Worm (Caenorhabditis elegans) whole organism, L3 larva: Measurements from ENCODE around the gene K08D9.6.

Source experiments
- R02D3.7 ChIP-seq: fragments of 150-350 bp; optimal IDR thresholded peaks from 2 replicates; lab custom pipeline; 2014; ENCODE audit warnings: missing biosample characterization, missing genetic modification characterization
- ZK546.5 ChIP-seq: sonication (generic microtip); optimal IDR thresholded peaks from 2 replicates; lab custom pipeline; 2017; ENCODE audit warnings: missing biosample characterization, missing genetic modification characterization
- aly-2 ChIP-seq: fragments of 150-350 bp; optimal IDR thresholded peaks from 2 replicates; lab custom pipeline; 2014; ENCODE audit warnings: missing biosample characterization, missing genetic modification characterization
- ama-1 ChIP-seq: fragments of 150-350 bp; optimal IDR thresholded peaks from 2 replicates; lab custom pipeline; 2018
- ceh-16 ChIP-seq: sonication (generic microtip); optimal IDR thresholded peaks from 2 replicates; lab custom pipeline; 2017; ENCODE audit warnings: missing biosample characterization, missing genetic modification characterization
- ceh-28 ChIP-seq: fragments of 150-350 bp; optimal IDR thresholded peaks from 2 replicates; lab custom pipeline; 2014; ENCODE audit warnings: missing biosample characterization, missing genetic modification reagents, missing genetic modification characterization
- ceh-82 ChIP-seq: fragments of 150-350 bp; optimal IDR thresholded peaks from 2 replicates; lab custom pipeline; 2014; ENCODE audit warnings: missing biosample characterization, missing genetic modification characterization
- ceh-9 ChIP-seq: sonication (generic microtip); optimal IDR thresholded peaks from 2 replicates; lab custom pipeline; 2018; ENCODE audit warnings: missing biosample characterization, missing genetic modification characterization
- daf-12 ChIP-seq: fragments of 150-350 bp; optimal IDR thresholded peaks from 2 replicates; lab custom pipeline; 2014; ENCODE audit warnings: missing biosample characterization, missing genetic modification reagents, missing genetic modification characterization
- elt-2 ChIP-seq: sonication (generic microtip); optimal IDR thresholded peaks from 2 replicates; lab custom pipeline; 2016; ENCODE audit warnings: missing genetic modification reagents, mild to moderate bottlenecking, missing genetic modification characterization, missing compliant biosample characterization
- elt-3 ChIP-seq, 3 experiments: fragments of 150-350 bp in 1 of 3; sonication (generic microtip) in 2 of 3; optimal IDR thresholded peaks; 2 replicates in 2 of 3; 4 replicates in 1 of 3; lab custom pipeline; 2014 to 2017; ENCODE audit warnings: missing biosample characterization in 3 of 3, missing genetic modification characterization in 3 of 3
- eor-1 ChIP-seq, 2 experiments: fragments of 150-350 bp; optimal IDR thresholded peaks; 2 replicates each; lab custom pipeline; 2014 to 2018; ENCODE audit warnings: missing biosample characterization in 2 of 2, missing genetic modification characterization in 2 of 2
- fkh-2 ChIP-seq: fragments of 150-350 bp; optimal IDR thresholded peaks from 2 replicates; lab custom pipeline; 2014; ENCODE audit warnings: missing biosample characterization, missing genetic modification reagents, missing genetic modification characterization
- fos-1 ChIP-seq: fragments of 150-350 bp; optimal IDR thresholded peaks from 2 replicates; lab custom pipeline; 2014; ENCODE audit warnings: missing biosample characterization, missing genetic modification characterization
- hmg-11 ChIP-seq: sonication (generic microtip); optimal IDR thresholded peaks from 2 replicates; lab custom pipeline; 2016; ENCODE audit warnings: missing genetic modification characterization, missing compliant biosample characterization
- jun-1 ChIP-seq: fragments of 150-350 bp; optimal IDR thresholded peaks from 2 replicates; lab custom pipeline; 2014; ENCODE audit warnings: missing biosample characterization, missing genetic modification reagents, missing genetic modification characterization
- lin-39 ChIP-seq: fragments of 150-350 bp; optimal IDR thresholded peaks from 2 replicates; lab custom pipeline; 2018; ENCODE audit warnings: missing biosample characterization, missing genetic modification reagents, missing genetic modification characterization
- lsy-12 ChIP-seq: sonication (generic microtip); optimal IDR thresholded peaks from 2 replicates; lab custom pipeline; 2016; ENCODE audit warnings: mild to moderate bottlenecking, missing genetic modification characterization, missing compliant biosample characterization
- mdl-1 ChIP-seq: fragments of 150-350 bp; optimal IDR thresholded peaks from 2 replicates; lab custom pipeline; 2014; ENCODE audit warnings: missing biosample characterization, missing genetic modification characterization
- nfya-1 ChIP-seq: sonication (generic microtip); optimal IDR thresholded peaks from 2 replicates; lab custom pipeline; 2017; ENCODE audit warnings: missing genetic modification characterization, mild to moderate bottlenecking, missing compliant biosample characterization, antibody characterized with exemption, moderate library complexity; ENCODE audit not compliant: insufficient read depth
- nhr-11 ChIP-seq: fragments of 150-350 bp; optimal IDR thresholded peaks from 2 replicates; lab custom pipeline; 2014; ENCODE audit warnings: missing biosample characterization, missing genetic modification characterization
- nhr-12 ChIP-seq: fragments of 150-350 bp; optimal IDR thresholded peaks from 2 replicates; lab custom pipeline; 2014; ENCODE audit warnings: missing biosample characterization, missing genetic modification characterization
- nhr-23 ChIP-seq: fragments of 150-350 bp; optimal IDR thresholded peaks from 2 replicates; lab custom pipeline; 2014; ENCODE audit warnings: missing biosample characterization, missing genetic modification reagents, missing genetic modification characterization
- nhr-25 ChIP-seq: sonication (generic microtip); optimal IDR thresholded peaks from 2 replicates; lab custom pipeline; 2017; ENCODE audit warnings: missing biosample characterization, missing genetic modification characterization
- nhr-28 ChIP-seq: fragments of 150-350 bp; optimal IDR thresholded peaks from 2 replicates; lab custom pipeline; 2014; ENCODE audit warnings: missing biosample characterization, missing genetic modification characterization
- nhr-67 ChIP-seq: fragments of 150-350 bp; optimal IDR thresholded peaks from 2 replicates; lab custom pipeline; 2014; ENCODE audit warnings: missing biosample characterization, missing genetic modification characterization
- nhr-76 ChIP-seq: fragments of 150-350 bp; sonication (generic microtip); optimal IDR thresholded peaks from 5 replicates; lab custom pipeline; 2014; ENCODE audit warnings: missing biosample characterization, missing genetic modification characterization
- nhr-77 ChIP-seq: fragments of 150-350 bp; optimal IDR thresholded peaks from 2 replicates; lab custom pipeline; 2014; ENCODE audit warnings: missing biosample characterization, missing genetic modification characterization
- pha-4 ChIP-seq: fragments of 150-350 bp; optimal IDR thresholded peaks from 2 replicates; lab custom pipeline; 2014; ENCODE audit warnings: missing biosample characterization, missing genetic modification reagents, missing genetic modification characterization
- pqm-1 ChIP-seq: fragments of 150-350 bp; optimal IDR thresholded peaks from 2 replicates; lab custom pipeline; 2017; ENCODE audit warnings: missing biosample characterization, missing genetic modification characterization, inconsistent platforms
- sea-2 ChIP-seq: fragments of 150-350 bp; sonication (generic microtip); optimal IDR thresholded peaks from 4 replicates; lab custom pipeline; 2014; ENCODE audit warnings: missing biosample characterization, missing genetic modification reagents, missing genetic modification characterization
- skn-1 ChIP-seq: fragments of 150-350 bp; optimal IDR thresholded peaks from 2 replicates; lab custom pipeline; 2014; ENCODE audit warnings: missing biosample characterization, missing genetic modification characterization
- tbx-2 ChIP-seq: sonication (generic microtip); optimal IDR thresholded peaks from 2 replicates; lab custom pipeline; 2016; ENCODE audit warnings: mild to moderate bottlenecking, missing genetic modification characterization, missing compliant biosample characterization
- unc-39 ChIP-seq: sonication (generic microtip); optimal IDR thresholded peaks from 4 replicates; lab custom pipeline; 2017; ENCODE audit warnings: missing biosample characterization, missing genetic modification characterization
- unc-62 ChIP-seq: fragments of 150-350 bp; sonication (generic microtip); optimal IDR thresholded peaks from 4 replicates; lab custom pipeline; 2014; ENCODE audit warnings: missing biosample characterization, missing genetic modification reagents, missing genetic modification characterization
- zag-1 ChIP-seq: fragments of 150-350 bp; optimal IDR thresholded peaks from 2 replicates; lab custom pipeline; 2014; ENCODE audit warnings: missing biosample characterization, missing genetic modification characterization
- ztf-11 ChIP-seq: fragments of 150-350 bp; optimal IDR thresholded peaks from 2 replicates; lab custom pipeline; 2014; ENCODE audit warnings: missing biosample characterization, missing genetic modification characterization
- ztf-4 ChIP-seq: fragments of 150-350 bp; optimal IDR thresholded peaks from 2 replicates; lab custom pipeline; 2014; ENCODE audit warnings: missing biosample characterization, missing genetic modification characterization

K08D9.6 gene

ce11 chrV:3236610-3237009 lies 1.8 kb upstream of the K08D9.6 start, which contains the start of the genes K08D9.9 and str-16:
TSS of gene K08D9.9 (minus strand) at chrV:3236710.
TSS of gene str-16 (plus strand) at chrV:3236875.
- TF ChIP-seq ama-1 (lab: Kevin White, UChicago): no peak
- no peak for TF ChIP-seq lsy-12 (tag; lab: Kevin White, UChicago)
- no peak for TF ChIP-seq nhr-28 (tag; lab: Kevin White, UChicago)
- TF ChIP-seq nhr-12 (tag; lab: Kevin White, UChicago): no peak
- TF ChIP-seq tbx-2 (tag; lab: Kevin White, UChicago): no peak
- TF ChIP-seq nhr-11: no peak
- TF ChIP-seq aly-2: no peak

ce11 chrV:3230597-3230996 lies 4.2 kb downstream of the K08D9.6 start, which contains the start of gene K08D9.10:
TSS of gene K08D9.10 (plus strand) at chrV:3230897.
- no peak for TF ChIP-seq unc-39
- no peak for TF ChIP-seq ceh-82
- no peak for TF ChIP-seq daf-12 (tag; lab: Kevin White, UChicago)
- TF ChIP-seq sea-2 (GFP tag; lab: Kevin White, UChicago): no peak
- no peak for TF ChIP-seq nhr-23 (tag; lab: Kevin White, UChicago)
- no peak for TF ChIP-seq nhr-11
- no peak for TF ChIP-seq nhr-28 (tag; lab: Kevin White, UChicago)

ce11 chrV:3230150-3230549 lies 4.6 kb downstream of the K08D9.6 start:
- TF ChIP-seq eor-1 (tag; optimal IDR thresholded peaks at IDR 0.05; lab: Kevin White, UChicago) (no peak), lsy-12 (tag; lab: Kevin White, UChicago) (no peak), pqm-1 (tag; lab: Kevin White, UChicago) (no peak), jun-1 (tag; lab: Kevin White, UChicago) (no peak), hmg-11 (no peak)

ce11 chrV:3227373-3227772 lies 7.4 kb downstream of the K08D9.6 start, which contains the start of gene K08D9.2:
TSS of gene K08D9.2 (plus strand) at chrV:3227673.
- TF ChIP-seq ZK546.5 (no peak), tbx-2 (tag; lab: Kevin White, UChicago) (no peak), ceh-28 (tag; lab: Kevin White, UChicago) (no peak), ceh-9 (no peak), aly-2 (no peak), elt-2 (tag; lab: Kevin White, UChicago) (no peak), fkh-2 (tag; lab: Kevin White, UChicago) (no peak), zag-1 (tag; lab: Kevin White, UChicago) (no peak), nfya-1 (tag; lab: Kevin White, UChicago) (no peak), skn-1 (no peak), pha-4 (no peak), nhr-77 (tag; lab: Kevin White, UChicago) (no peak)

ce11 chrV:3218604-3219003 lies 16.2 kb downstream of the K08D9.6 start:
- TF ChIP-seq ceh-9 (no peak), ztf-11 (tag; lab: Kevin White, UChicago) (no peak), nhr-12 (tag; lab: Kevin White, UChicago) (no peak), elt-3 (tag; optimal IDR thresholded peaks at IDR 0.05; lab: Kevin White, UChicago) (no peak), unc-62 (no peak), R02D3.7 (tag; lab: Kevin White, UChicago) (no peak), nfya-1 (tag; lab: Kevin White, UChicago) (no peak), eor-1 (tag; optimal IDR thresholded peaks at IDR 0.05; lab: Kevin White, UChicago) (no peak), ztf-4 (tag; lab: Kevin White, UChicago) (no peak), zag-1 (tag; lab: Kevin White, UChicago) (no peak), elt-2 (tag; lab: Kevin White, UChicago) (no peak), unc-39 (no peak), nhr-67 (no peak)

- TF ChIP-seq tbx-2 (tag; lab: Kevin White, UChicago): no peak
- no peak for TF ChIP-seq aly-2
- no peak for TF ChIP-seq ZK546.5
- no peak for TF ChIP-seq lin-39 (tag; lab: Kevin White, UChicago)
- no peak for TF ChIP-seq mdl-1 (tag; lab: Kevin White, UChicago)
- no peak for TF ChIP-seq nhr-25
- TF ChIP-seq zag-1 (tag; lab: Kevin White, UChicago): no peak
- no peak for TF ChIP-seq nhr-23 (tag; lab: Kevin White, UChicago)
- no peak for TF ChIP-seq fos-1
- no peak for TF ChIP-seq pqm-1 (tag; lab: Kevin White, UChicago)
- TF ChIP-seq nfya-1 (tag; lab: Kevin White, UChicago): no peak
- no peak for TF ChIP-seq ceh-16 (tag; lab: Kevin White, UChicago)
- TF ChIP-seq lsy-12 (tag; lab: Kevin White, UChicago): no peak
- no peak for TF ChIP-seq nhr-12 (tag; lab: Kevin White, UChicago)
- TF ChIP-seq ceh-9: no peak
- TF ChIP-seq nhr-76 (tag; lab: Kevin White, UChicago): no peak
Observed at ce11 chrV:3210147-3210546, 24.6 kb downstream of the K08D9.6 start, which contains the start of gene apx-1. TSS of gene apx-1 (plus strand) at chrV:3210196.
